Worm (Caenorhabditis elegans) whole organism, L4 larva: ENCODE data around the gene isy-1.

Experiments
- ceh-44 ChIP-seq: fragments of 200-800 bp; sonication (Bioruptor generic); IDR thresholded peaks from 2 replicates; pipeline ENCODE4 v1.3.6; 2022; ENCODE audit warnings: missing genetic modification reagents, missing genetic modification characterization, missing compliant biosample characterization
- fkh-10 ChIP-seq: fragments of 150-350 bp; optimal IDR thresholded peaks from 2 replicates; lab custom pipeline; 2014; ENCODE audit warnings: missing biosample characterization, missing genetic modification reagents, missing genetic modification characterization
- jun-1 ChIP-seq: fragments of 150-350 bp; optimal IDR thresholded peaks from 2 replicates; lab custom pipeline; 2014; ENCODE audit warnings: missing biosample characterization, missing genetic modification reagents, missing genetic modification characterization
- lin-13 ChIP-seq: fragments of 150-350 bp; optimal IDR thresholded peaks from 2 replicates; lab custom pipeline; 2014; ENCODE audit warnings: missing biosample characterization, missing genetic modification reagents, missing genetic modification characterization
- madf-5 ChIP-seq, 2 experiments: fragments of 200-800 bp; sonication (Bioruptor generic); IDR thresholded peaks; 2 replicates each; pipeline ENCODE4 v1.3.6; 2022; ENCODE audit warnings: missing compliant biosample characterization in 2 of 2, missing genetic modification characterization in 2 of 2
- mdl-1 ChIP-seq, 2 experiments: fragments of 150-350 bp in 1 of 2; sonication (generic microtip) in 1 of 2; optimal IDR thresholded peaks; 2 replicates each; lab custom pipeline; 2014 to 2017; ENCODE audit warnings: missing biosample characterization in 2 of 2, missing genetic modification characterization in 2 of 2
- nhr-237 ChIP-seq: sonication (generic microtip); optimal IDR thresholded peaks from 2 replicates; lab custom pipeline; 2017; ENCODE audit warnings: missing biosample characterization, missing genetic modification characterization
- nhr-25 ChIP-seq: sonication (generic microtip); optimal IDR thresholded peaks from 2 replicates; lab custom pipeline; 2017; ENCODE audit warnings: missing genetic modification characterization, mild to moderate bottlenecking, missing compliant biosample characterization, antibody characterized with exemption, moderate library complexity, borderline replicate concordance; ENCODE audit not compliant: insufficient read depth
- nhr-28 ChIP-seq: fragments of 150-350 bp; optimal IDR thresholded peaks from 2 replicates; lab custom pipeline; 2014; ENCODE audit warnings: missing biosample characterization, missing genetic modification characterization
- nhr-48 ChIP-seq: sonication (generic microtip); optimal IDR thresholded peaks from 2 replicates; lab custom pipeline; 2016; ENCODE audit warnings: mild to moderate bottlenecking, missing genetic modification characterization, missing compliant biosample characterization
- nhr-6 ChIP-seq: fragments of 150-350 bp; optimal IDR thresholded peaks from 2 replicates; lab custom pipeline; 2014; ENCODE audit warnings: missing biosample characterization, missing genetic modification characterization
- pha-4 ChIP-seq, 2 experiments: fragments of 150-350 bp in 1 of 2; fragments of 200-800 bp in 1 of 2; sonication (Bioruptor generic) in 1 of 2; IDR thresholded peaks in 1 of 2; optimal IDR thresholded peaks in 1 of 2; 2 replicates each; pipeline versions ENCODE4 v1.3.6 to Lab custom; 2014 to 2022; ENCODE audit warnings: missing genetic modification characterization in 2 of 2, missing genetic modification reagents in 2 of 2, missing biosample characterization in 1 of 2, missing compliant biosample characterization in 1 of 2
- skn-1 ChIP-seq: fragments of 150-350 bp; optimal IDR thresholded peaks from 2 replicates; lab custom pipeline; 2014; ENCODE audit warnings: missing biosample characterization, missing genetic modification characterization
- zfp-2 ChIP-seq: sonication (generic microtip); optimal IDR thresholded peaks from 2 replicates; lab custom pipeline; 2016; ENCODE audit warnings: mild to moderate bottlenecking, missing genetic modification characterization, missing compliant biosample characterization

DNA sequence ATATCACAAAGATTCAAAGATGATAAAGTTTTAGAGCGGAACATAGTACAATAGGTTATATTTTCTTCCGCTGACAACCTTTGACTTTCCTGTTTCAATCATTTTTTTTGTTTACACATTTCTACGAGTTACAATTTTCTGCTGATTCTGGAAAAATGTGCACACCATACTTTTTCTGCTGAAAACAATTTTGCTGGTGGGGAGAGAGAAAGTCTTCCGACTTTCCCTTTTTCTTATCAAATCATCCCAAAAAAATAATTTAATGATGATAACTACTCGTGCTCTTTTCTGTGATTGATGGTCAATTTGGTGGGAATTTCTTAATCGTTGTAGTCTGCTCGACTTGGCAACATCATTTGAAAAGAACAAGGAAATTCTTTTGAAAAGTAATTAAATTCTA is 7.2 kb upstream of the isy-1 start:
- TF ChIP-seq skn-1 (tag; lab: Kevin White, UChicago) (no peak), nhr-28 (tag; lab: Kevin White, UChicago) (peak; percentile 63), jun-1 (tag; lab: Kevin White, UChicago) (no peak), pha-4 (GFP tag; IDR thresholded peaks at IDR 0.05; lab: Robert Waterston, UW) (no peak), pha-4 (tag; optimal IDR thresholded peaks at IDR 0.05; lab: Kevin White, UChicago) (no peak), nhr-25 (no peak), mdl-1 (tag; optimal IDR thresholded peaks at IDR 0.05; lab: Kevin White, UChicago) (no peak), fkh-10 (GFP tag; lab: Kevin White, UChicago) (no peak), zfp-2 (tag; lab: Kevin White, UChicago) (no peak), nhr-237 (tag; lab: Kevin White, UChicago) (no peak), ceh-44 (GFP tag; lab: Robert Waterston, UW) (no peak), nhr-48 (no peak), madf-5 (GFP tag; IDR thresholded peaks at IDR 0.05; lab: Robert Waterston, UW) (no peak), lin-13 (no peak), nhr-6 (no peak)
